Fruit fly (Drosophila melanogaster): ENCODE data around the gene shps.
A peak's percentile ranks its signal among the peaks of the same experiment; 100 is the strongest.

shps gene

dm6 chr3R:24294784-24295555 is 15.6 kb downstream of the shps start, which contains the start of gene crb:
crb (plus strand) TSS chr3R:24295078.
- TF ChIP-seq Pif1A (GFP tag; optimal IDR thresholded peaks at IDR 0.05) (peak; percentile 8), Ets98B (GFP tag; IDR thresholded peaks at IDR 0.05) (peak; percentile 21; the same call in 1 of the 2 replicates), CG9948 (tag; optimal IDR thresholded peaks at IDR 0.05) (no peak), CG15710 (tag; optimal IDR thresholded peaks at IDR 0.05) (peak; percentile 17), Snoo (tag; optimal IDR thresholded peaks at IDR 0.05) (peak; percentile 45), rn (GFP tag; IDR thresholded peaks at IDR 0.05) (no peak), CG12605 (GFP tag; IDR thresholded peaks at IDR 0.05) (0 out of 2 replicates have a peak, but pooled peaks have one; percentile 8), CG4496 (GFP tag; IDR thresholded peaks at IDR 0.05) (peak; percentile 62; the same call in 2 of the 3 replicates), CG10348 (GFP tag; IDR thresholded peaks at IDR 0.05) (no peak), CG34367 (tag; optimal IDR thresholded peaks at IDR 0.05) (peak; percentile 45), CG8159 (tag; optimal IDR thresholded peaks at IDR 0.05) (peak; percentile 22), CG32121 (GFP tag; IDR thresholded peaks at IDR 0.05) (peak; percentile 46), fd96Ca (GFP tag; IDR thresholded peaks at IDR 0.05) (peak; percentile 46; the same call in 1 of the 3 replicates), Pif1B (GFP tag; optimal IDR thresholded peaks at IDR 0.05) (no peak), CG14655 (GFP tag; optimal IDR thresholded peaks at IDR 0.05) (no peak), D1 (tag; optimal IDR thresholded peaks at IDR 0.05) (no peak), CG17806 (tag; optimal IDR thresholded peaks at IDR 0.05) (no peak), EcR (GFP tag; optimal IDR thresholded peaks at IDR 0.05) (peak; percentile 36), gl (tag; optimal IDR thresholded peaks at IDR 0.05) (no peak), CG8301 (tag; optimal IDR thresholded peaks at IDR 0.05) (no peak), CG13204 (GFP tag; optimal IDR thresholded peaks at IDR 0.05) (no peak)

dm6 chr3R:24295556-24296465 is 16.4 kb downstream of the shps start:
- TF ChIP-seq rn (GFP tag; IDR thresholded peaks at IDR 0.05) (peak; percentile 86), Snoo (tag; optimal IDR thresholded peaks at IDR 0.05) (peak; percentile 98), gl (tag; optimal IDR thresholded peaks at IDR 0.05) (peak; percentile 75), Pif1A (GFP tag; optimal IDR thresholded peaks at IDR 0.05) (peak; percentile 97), CG8159 (tag; optimal IDR thresholded peaks at IDR 0.05) (peak; percentile 95), CG10348 (GFP tag; IDR thresholded peaks at IDR 0.05) (peak; percentile 62), CG8301 (tag; optimal IDR thresholded peaks at IDR 0.05) (peak; percentile 93), Ets98B (GFP tag; IDR thresholded peaks at IDR 0.05) (peak; percentile 88), D1 (tag; optimal IDR thresholded peaks at IDR 0.05) (peak; percentile 76), fd96Ca (GFP tag; IDR thresholded peaks at IDR 0.05) (peak; percentile 91), EcR (GFP tag; optimal IDR thresholded peaks at IDR 0.05) (peak; percentile 52), CG12605 (GFP tag; IDR thresholded peaks at IDR 0.05) (peak; percentile 83), CG4496 (GFP tag; IDR thresholded peaks at IDR 0.05) (peak; percentile 97), CG13204 (GFP tag; optimal IDR thresholded peaks at IDR 0.05) (peak; percentile 93), Pif1B (GFP tag; optimal IDR thresholded peaks at IDR 0.05) (peak; percentile 98), CG15710 (tag; optimal IDR thresholded peaks at IDR 0.05) (peak; percentile 97), CG14655 (GFP tag; optimal IDR thresholded peaks at IDR 0.05) (peak; percentile 86), CG32121 (GFP tag; IDR thresholded peaks at IDR 0.05) (peak; percentile 86), CG34367 (tag; optimal IDR thresholded peaks at IDR 0.05) (peak; percentile 97), CG17806 (tag; optimal IDR thresholded peaks at IDR 0.05) (peak; percentile 97), CG9948 (tag; optimal IDR thresholded peaks at IDR 0.05) (peak; percentile 96)

dm6 chr3R:24296913-24297312 is 17.5 kb downstream of the shps start:
- TF ChIP-seq CG17806 (tag; optimal IDR thresholded peaks at IDR 0.05) (no peak), CG12605 (GFP tag; IDR thresholded peaks at IDR 0.05) (no peak), CG8159 (tag; optimal IDR thresholded peaks at IDR 0.05) (no peak), CG4496 (GFP tag; IDR thresholded peaks at IDR 0.05) (no peak), rn (GFP tag; IDR thresholded peaks at IDR 0.05) (no peak), CG15710 (tag; optimal IDR thresholded peaks at IDR 0.05) (no peak), EcR (GFP tag; optimal IDR thresholded peaks at IDR 0.05) (no peak), Snoo (tag; optimal IDR thresholded peaks at IDR 0.05) (no peak), CG9948 (tag; optimal IDR thresholded peaks at IDR 0.05) (no peak), Pif1A (GFP tag; optimal IDR thresholded peaks at IDR 0.05) (no peak)

dm6 chr3R:24297444-24298146 is 18.2 kb downstream of the shps start:
- no peak for TF ChIP-seq CG9948 (tag; optimal IDR thresholded peaks at IDR 0.05)
- TF ChIP-seq CG14655 (GFP tag; optimal IDR thresholded peaks at IDR 0.05), result no peak
- TF ChIP-seq CG8301 (tag; optimal IDR thresholded peaks at IDR 0.05), result no peak
- no peak for TF ChIP-seq D1 (tag; optimal IDR thresholded peaks at IDR 0.05)

dm6 chr3R:24298534-24298936 is 19.2 kb downstream of the shps start:
- peak; percentile 12 for TF ChIP-seq CG8301 (tag; optimal IDR thresholded peaks at IDR 0.05)
- TF ChIP-seq CG8159 (tag; optimal IDR thresholded peaks at IDR 0.05), result peak; percentile 51
- peak; percentile 37 for TF ChIP-seq Snoo (tag; optimal IDR thresholded peaks at IDR 0.05)
- peak; percentile 49 for TF ChIP-seq CG14655 (GFP tag; optimal IDR thresholded peaks at IDR 0.05)
- peak; percentile 40 for TF ChIP-seq CG9948 (tag; optimal IDR thresholded peaks at IDR 0.05)
- no peak for TF ChIP-seq rn (GFP tag; IDR thresholded peaks at IDR 0.05)
- no peak for TF ChIP-seq fd96Ca (GFP tag; IDR thresholded peaks at IDR 0.05)
- no peak for TF ChIP-seq CG34367 (tag; optimal IDR thresholded peaks at IDR 0.05)
- TF ChIP-seq Pif1A (GFP tag; optimal IDR thresholded peaks at IDR 0.05), result peak; percentile 15
- peak; percentile 8 for TF ChIP-seq CG17806 (tag; optimal IDR thresholded peaks at IDR 0.05)
- no peak for TF ChIP-seq CG32121 (GFP tag; IDR thresholded peaks at IDR 0.05)
- peak; percentile 48 for TF ChIP-seq Pif1B (GFP tag; optimal IDR thresholded peaks at IDR 0.05)
- peak; percentile 37; the same call in 2 of the 3 replicates for TF ChIP-seq CG4496 (GFP tag; IDR thresholded peaks at IDR 0.05)
